Worm (Caenorhabditis elegans): ENCODE measurements around the gene clec-125.
"Not testable (repeated sequence)": the region's sequence is repeated elsewhere in the genome, so short reads cannot be mapped to it uniquely, and the experiment has no call there.

- TF ChIP-seq pqm-1 (tag; optimal IDR thresholded peaks at IDR 0.05); pha-4 (tag; optimal IDR thresholded peaks at IDR 0.05); fkh-10 (GFP tag; optimal IDR thresholded peaks at IDR 0.05); fos-1 (tag; optimal IDR thresholded peaks at IDR 0.05); nhr-237 (tag; optimal IDR thresholded peaks at IDR 0.05); jun-1 (tag; optimal IDR thresholded peaks at IDR 0.05); ama-1 (optimal IDR thresholded peaks at IDR 0.05); nhr-77 (tag; optimal IDR thresholded peaks at IDR 0.05); nhr-28 (tag; optimal IDR thresholded peaks at IDR 0.05): not testable (repeated sequence)
These were observed 51.8 kb downstream of the clec-125 start for ce11 chrII:3567576-3567975.
